Fruit fly (Drosophila melanogaster) whole organism: ENCODE measurements around the gene CG7406.
A peak's percentile ranks its signal among the peaks of the same experiment; 100 is the strongest.

ENCODE experiments used
- CG8478 ChIP-seq: fragments of >200 bp; optimal IDR thresholded peaks from 2 replicates; lab custom pipeline; 2018; ENCODE audit warnings: inconsistent platforms
- Dll ChIP-seq: fragments of >200 bp; optimal IDR thresholded peaks from 2 replicates; lab custom pipeline; 2017
- EcR ChIP-seq, 2 experiments: fragments of >200 bp; optimal IDR thresholded peaks; 2 replicates each; lab custom pipeline; 2017; ENCODE audit warnings: missing biosample characterization in 2 of 2, missing genetic modification characterization in 2 of 2, missing genetic modification reagents in 2 of 2
- pan ChIP-seq: fragments of >200 bp; optimal IDR thresholded peaks from 2 replicates; lab custom pipeline; 2017
- psq ChIP-seq: fragments of >200 bp; optimal IDR thresholded peaks from 2 replicates; lab custom pipeline; 2017
- usp ChIP-seq: fragments of >200 bp; optimal IDR thresholded peaks from 2 replicates; lab custom pipeline; 2017; ENCODE audit warnings: missing biosample characterization, missing genetic modification characterization, mixed read lengths

Gene CG7406

DNA sequence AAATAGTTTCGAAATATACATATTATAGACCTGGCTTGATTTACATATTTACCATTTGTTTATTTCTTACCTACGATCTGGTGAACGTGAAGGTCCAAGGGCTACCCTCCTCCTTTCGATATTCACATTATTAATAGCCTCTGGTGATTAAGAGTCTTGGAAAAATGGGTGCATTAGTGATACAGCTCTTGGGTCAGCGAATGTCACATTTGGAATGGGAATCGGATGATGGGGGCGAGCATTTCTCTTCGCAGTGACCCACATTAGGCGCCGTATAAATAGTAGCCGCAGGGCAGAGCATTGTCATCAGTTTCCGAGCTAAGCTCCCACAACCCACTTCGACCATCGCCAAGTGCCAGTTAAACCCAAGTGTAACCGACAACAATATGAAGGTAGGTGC, at the start of gene CG7406:
Gene CG7406, plus strand, starts transcription at position 301 of the 400 bp plus-strand sequence.
- TF ChIP-seq usp (GFP tag; lab: Kevin White, UChicago) (no peak), pan (lab: Kevin White, UChicago) (no peak), Dll (lab: Kevin White, UChicago) (no peak), CG8478 (lab: Kevin White, UChicago) (no peak), psq (lab: Kevin White, UChicago) (no peak), EcR (GFP tag; optimal IDR thresholded peaks at IDR 0.05; lab: Kevin White, UChicago) (no peak)

DNA sequence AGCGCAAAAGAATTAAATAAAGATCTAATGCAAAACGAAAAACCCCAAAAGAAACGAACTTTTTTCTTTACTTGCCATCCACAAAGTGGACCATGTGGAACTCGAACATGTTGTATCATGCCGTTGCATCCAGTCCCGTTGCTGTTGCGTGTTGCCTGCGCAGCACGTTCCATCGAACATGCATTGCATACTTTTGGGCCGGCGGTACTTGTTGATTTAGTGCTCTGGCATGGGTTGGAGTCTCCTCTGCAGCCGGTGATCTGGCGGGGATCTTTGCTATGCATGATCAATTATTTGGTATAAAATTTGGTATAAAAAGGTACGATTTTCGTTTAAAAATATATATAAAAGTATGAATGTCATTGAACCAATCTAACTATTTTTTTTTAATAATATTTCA, 48.9 kb upstream of the CG7406 start:
- TF ChIP-seq CG8478 (lab: Kevin White, UChicago) (no peak), EcR (GFP tag; optimal IDR thresholded peaks at IDR 0.05; lab: Kevin White, UChicago) (no peak), usp (GFP tag; lab: Kevin White, UChicago) (no peak), Dll (lab: Kevin White, UChicago) (no peak), pan (lab: Kevin White, UChicago) (no peak), psq (lab: Kevin White, UChicago) (no peak)

DNA sequence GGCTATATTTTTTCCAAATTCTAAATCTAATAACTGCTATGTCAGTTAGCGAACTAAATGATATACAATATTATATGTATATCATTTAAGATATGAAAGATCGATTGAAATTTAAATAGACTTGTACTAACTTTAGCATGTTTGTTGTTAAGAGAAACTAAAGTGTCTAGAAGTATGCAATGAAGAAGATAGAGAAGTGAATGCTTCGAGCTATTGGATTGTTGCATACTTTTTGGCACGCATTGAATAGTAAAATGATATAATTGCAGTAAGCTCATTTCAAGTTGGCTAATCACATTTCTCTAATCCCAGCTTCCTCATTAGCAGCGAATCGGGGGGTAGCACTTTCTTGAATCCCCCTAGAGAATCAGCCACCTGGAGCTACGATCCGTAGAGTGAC, 43.8 kb upstream of the CG7406 start:
- no peak for TF ChIP-seq EcR (GFP tag; optimal IDR thresholded peaks at IDR 0.05; lab: Kevin White, UChicago)
- no peak for TF ChIP-seq CG8478 (lab: Kevin White, UChicago)
- TF ChIP-seq Dll (lab: Kevin White, UChicago), result no peak
- no peak for TF ChIP-seq pan (lab: Kevin White, UChicago)
- TF ChIP-seq psq (lab: Kevin White, UChicago), result no peak
- no peak for TF ChIP-seq usp (GFP tag; lab: Kevin White, UChicago)

DNA sequence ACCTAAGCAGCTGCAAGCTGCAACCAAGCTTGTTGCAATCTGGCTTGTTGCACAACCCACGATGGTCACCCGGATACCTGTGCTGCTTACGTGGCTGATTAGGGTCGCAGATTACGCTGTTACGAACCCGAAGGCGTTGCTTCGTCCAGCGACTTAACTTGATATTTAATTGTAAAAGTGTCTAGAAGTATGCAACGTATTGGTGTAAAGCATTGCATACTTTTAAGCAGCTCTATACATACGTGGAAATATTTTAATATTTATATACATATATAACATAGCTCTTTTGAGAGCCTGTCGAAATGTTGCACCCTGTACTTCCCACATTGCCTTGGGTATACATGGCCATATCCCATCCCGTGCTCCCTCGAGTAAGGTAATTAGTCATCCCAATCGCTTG, 40.4 kb upstream of the CG7406 start:
- TF ChIP-seq psq (lab: Kevin White, UChicago) (no peak), usp (GFP tag; lab: Kevin White, UChicago) (no peak), EcR (GFP tag; optimal IDR thresholded peaks at IDR 0.05; lab: Kevin White, UChicago) (no peak), Dll (lab: Kevin White, UChicago) (no peak)

DNA sequence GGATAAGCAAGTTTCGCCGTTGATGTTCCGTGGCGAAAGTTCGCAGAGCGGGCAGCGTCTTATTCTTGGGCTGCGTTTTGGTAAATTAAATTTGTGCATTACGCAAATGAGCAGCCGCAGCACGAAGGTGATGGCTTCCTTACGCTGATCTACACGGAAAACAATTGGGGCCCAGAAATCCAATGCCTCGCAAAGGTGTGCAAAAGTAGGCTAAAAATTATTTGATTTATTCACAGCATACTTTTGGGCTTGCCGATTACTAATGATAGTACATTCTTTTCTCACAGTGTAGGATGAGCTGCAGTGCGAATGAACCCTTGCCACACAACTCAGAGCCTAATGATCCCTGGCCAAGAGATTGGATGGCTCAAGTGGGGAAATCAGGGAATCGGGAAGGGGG, 37.3 kb upstream of the CG7406 start:
- no peak for TF ChIP-seq EcR (GFP tag; optimal IDR thresholded peaks at IDR 0.05; lab: Kevin White, UChicago)
- TF ChIP-seq pan (lab: Kevin White, UChicago), result no peak
- no peak for TF ChIP-seq usp (GFP tag; lab: Kevin White, UChicago)
- TF ChIP-seq Dll (lab: Kevin White, UChicago), result no peak
- no peak for TF ChIP-seq psq (lab: Kevin White, UChicago)
- no peak for TF ChIP-seq CG8478 (lab: Kevin White, UChicago)

DNA sequence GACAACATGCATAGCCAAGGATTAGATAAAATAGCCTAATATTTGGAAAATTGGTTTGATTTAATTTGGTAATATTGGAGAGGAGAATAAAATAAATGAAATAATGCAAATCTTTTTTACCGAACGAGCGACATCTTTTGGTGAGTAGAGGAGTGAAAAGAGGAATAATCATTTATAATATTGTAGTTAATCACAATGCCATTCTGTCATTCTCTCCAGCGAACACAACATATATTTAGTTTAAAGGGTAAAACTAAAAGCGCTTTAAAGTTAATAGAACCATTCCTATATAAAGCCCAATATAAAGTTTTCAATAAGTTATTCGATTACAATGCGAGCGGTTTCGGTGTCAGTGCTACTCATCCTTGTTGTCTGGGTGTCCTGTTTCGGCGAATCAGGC, 27.4 kb upstream of the CG7406 start, which contains the start of gene Diedel3:
Gene Diedel3, plus strand, starts transcription at position 301 of the 400 bp plus-strand sequence.
- TF ChIP-seq EcR (GFP tag; optimal IDR thresholded peaks at IDR 0.05; lab: Kevin White, UChicago), result no peak
- TF ChIP-seq Dll (lab: Kevin White, UChicago), result no peak
- TF ChIP-seq CG8478 (lab: Kevin White, UChicago), result no peak
- no peak for TF ChIP-seq psq (lab: Kevin White, UChicago)
- TF ChIP-seq pan (lab: Kevin White, UChicago), result no peak
- TF ChIP-seq usp (GFP tag; lab: Kevin White, UChicago), result no peak

DNA sequence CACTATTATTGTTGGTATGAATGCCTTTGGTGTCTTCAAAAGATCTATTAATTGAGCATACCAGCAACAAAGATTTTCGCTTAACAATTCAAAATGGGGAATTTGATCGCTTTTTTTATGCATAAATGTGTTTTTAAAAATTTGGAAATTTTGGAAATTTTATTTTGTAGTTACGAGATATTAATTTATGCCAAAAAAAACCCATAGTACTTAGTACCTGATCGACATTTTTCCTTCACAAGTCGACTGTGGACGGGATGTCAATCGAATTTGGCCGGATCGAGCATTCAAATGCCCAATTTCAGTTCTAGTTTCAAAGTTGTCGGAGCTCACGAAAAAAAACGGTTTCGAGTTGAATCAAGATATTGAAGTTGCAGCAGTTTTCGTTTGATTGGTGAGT, 20.9 kb upstream of the CG7406 start, which contains the start of gene CG14190:
Gene CG14190, plus strand, starts transcription at position 301 of the 400 bp plus-strand sequence.
- TF ChIP-seq usp (GFP tag; lab: Kevin White, UChicago), result no peak
- TF ChIP-seq Dll (lab: Kevin White, UChicago), result no peak
- TF ChIP-seq psq (lab: Kevin White, UChicago), result no peak
- TF ChIP-seq pan (lab: Kevin White, UChicago), result no peak
- TF ChIP-seq EcR (GFP tag; optimal IDR thresholded peaks at IDR 0.05; lab: Kevin White, UChicago), result no peak
- no peak for TF ChIP-seq CG8478 (lab: Kevin White, UChicago)

DNA sequence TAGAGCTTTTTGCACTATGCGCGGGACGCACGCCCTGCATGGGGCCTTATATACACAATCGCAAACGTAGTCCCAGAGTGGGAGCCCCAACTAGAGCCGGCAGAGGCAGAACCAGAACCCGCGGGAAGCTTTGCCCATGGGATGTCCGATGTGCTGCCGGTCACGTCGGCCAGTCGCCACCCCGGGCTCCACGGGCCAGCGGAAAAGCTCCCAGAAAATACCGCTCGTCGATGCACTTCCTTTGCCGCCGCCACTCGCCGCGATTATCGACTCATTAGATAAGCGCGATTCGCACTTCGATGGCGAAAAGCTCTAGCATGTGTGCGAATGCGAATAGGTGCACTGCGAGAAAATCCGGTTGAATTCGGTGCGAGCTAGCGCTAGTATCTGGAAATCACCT, 8.6 kb upstream of the CG7406 start, which contains the start of gene CG34330:
Gene CG34330, minus strand, starts transcription at position 101 of the 400 bp plus-strand sequence.
- TF ChIP-seq psq (lab: Kevin White, UChicago), result no peak
- TF ChIP-seq CG8478 (lab: Kevin White, UChicago), result no peak
- no peak for TF ChIP-seq pan (lab: Kevin White, UChicago)
- no peak for TF ChIP-seq Dll (lab: Kevin White, UChicago)
- TF ChIP-seq EcR (GFP tag; optimal IDR thresholded peaks at IDR 0.05; lab: Kevin White, UChicago), result no peak
- no peak for TF ChIP-seq usp (GFP tag; lab: Kevin White, UChicago)

DNA sequence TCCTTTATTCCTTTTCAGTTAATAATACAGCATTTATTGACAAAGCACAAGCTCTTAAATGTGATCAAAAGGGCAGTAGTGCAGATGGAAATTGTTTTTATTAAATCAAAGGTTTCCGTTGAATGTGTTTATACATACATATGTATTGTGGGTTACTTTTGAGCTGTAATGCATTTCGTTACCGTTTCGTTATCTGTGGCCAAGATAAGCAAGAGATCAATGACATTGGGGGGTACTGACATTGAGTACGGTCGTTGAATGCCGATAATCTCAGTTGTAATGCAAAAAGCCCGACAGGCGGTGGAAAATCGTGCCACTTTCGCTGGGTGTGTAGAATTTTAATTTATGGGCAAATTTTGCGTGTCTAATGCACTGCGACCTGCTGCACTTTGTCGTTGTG, 4.6 kb upstream of the CG7406 start:
- TF ChIP-seq EcR (GFP tag; optimal IDR thresholded peaks at IDR 0.05; lab: Kevin White, UChicago) (peak; percentile 32 to 34), psq (lab: Kevin White, UChicago) (no peak)

DNA sequence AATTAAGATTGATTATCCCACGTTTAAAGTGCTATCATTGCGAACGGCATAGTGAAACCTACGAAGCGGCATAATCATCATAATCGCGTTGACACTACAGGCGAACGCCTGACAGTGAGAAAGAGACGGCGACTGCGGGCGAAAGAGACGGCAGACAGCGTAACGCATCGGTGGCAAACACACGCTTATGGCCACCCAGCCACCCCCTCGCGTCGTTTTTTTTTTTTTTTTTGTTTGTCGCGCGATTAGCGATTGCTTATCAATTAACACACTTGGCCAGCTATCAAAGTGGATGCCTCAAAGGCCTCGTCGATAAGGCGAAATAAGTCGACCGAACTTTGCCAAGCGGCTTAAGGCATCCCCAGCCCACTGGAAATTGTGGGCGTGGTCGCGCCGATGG, 3.6 kb upstream of the CG7406 start:
- TF ChIP-seq EcR (GFP tag; optimal IDR thresholded peaks at IDR 0.05; lab: Kevin White, UChicago), result no peak
- no peak for TF ChIP-seq Dll (lab: Kevin White, UChicago)
- no peak for TF ChIP-seq psq (lab: Kevin White, UChicago)

DNA sequence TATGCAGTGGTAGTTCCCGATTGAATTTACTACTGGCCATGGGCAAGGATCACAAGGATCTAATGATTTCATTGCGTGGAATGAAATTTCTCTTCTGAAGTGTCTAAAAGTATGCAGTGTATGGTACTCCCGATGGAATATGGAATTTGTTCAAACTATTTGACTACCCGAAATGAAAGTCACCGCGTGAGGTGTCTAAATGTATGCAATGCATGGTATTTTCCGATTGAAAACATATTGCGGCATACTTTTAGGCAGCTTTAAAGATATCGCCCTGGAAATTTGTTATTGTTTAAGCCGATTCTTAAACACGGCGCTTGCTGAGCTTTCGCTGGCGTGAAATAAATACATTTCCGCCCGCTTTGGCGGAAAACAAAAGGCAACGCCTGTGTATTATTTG, 2.9 kb upstream of the CG7406 start:
- TF ChIP-seq psq (lab: Kevin White, UChicago) (no peak), CG8478 (lab: Kevin White, UChicago) (no peak), EcR (GFP tag; optimal IDR thresholded peaks at IDR 0.05; lab: Kevin White, UChicago) (no peak), pan (lab: Kevin White, UChicago) (no peak), usp (GFP tag; lab: Kevin White, UChicago) (no peak), Dll (lab: Kevin White, UChicago) (no peak)

DNA sequence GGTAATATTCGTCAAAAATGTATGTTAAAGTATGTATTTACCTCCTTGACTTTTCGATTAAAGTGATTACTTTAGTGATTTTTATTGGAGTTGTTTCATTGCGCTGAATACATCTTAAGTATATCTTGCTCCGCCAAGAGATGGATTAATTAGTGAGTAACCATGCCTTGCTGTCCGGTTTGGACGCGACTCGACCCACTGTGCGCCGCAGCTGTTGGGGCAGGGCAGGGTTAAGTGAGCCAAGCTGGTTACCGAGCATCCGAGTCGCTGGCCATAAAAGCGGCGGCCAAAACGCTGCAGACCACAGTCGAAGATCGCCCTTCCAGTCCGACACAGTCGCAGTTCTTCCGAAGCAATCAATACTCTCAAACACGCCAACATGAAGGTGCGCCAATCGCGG, 3.8 kb downstream of the CG7406 start, which contains the start of gene CG14191:
Gene CG14191, plus strand, starts transcription at position 301 of the 400 bp plus-strand sequence.
- TF ChIP-seq usp (GFP tag; lab: Kevin White, UChicago) (no peak), pan (lab: Kevin White, UChicago) (no peak), EcR (GFP tag; optimal IDR thresholded peaks at IDR 0.05; lab: Kevin White, UChicago) (no peak), Dll (lab: Kevin White, UChicago) (no peak), CG8478 (lab: Kevin White, UChicago) (no peak), psq (lab: Kevin White, UChicago) (no peak)
